Fruit fly (Drosophila melanogaster) whole organism, embryonic: Measurements from ENCODE around the gene CG31777.

Source experiments
- Ada2b ChIP-seq: fragments of 200-800 bp; sonication (Bioruptor generic); IDR thresholded peaks from 2 replicates; pipeline ENCODE4 v1.3.6; 2022; ENCODE audit warnings: missing biosample characterization, missing genetic modification characterization
- Bgb ChIP-seq: fragments of 200-800 bp; sonication (Bioruptor generic); IDR thresholded peaks from 2 replicates; pipeline ENCODE4 v1.3.6; 2022; ENCODE audit warnings: missing biosample characterization, missing genetic modification characterization; ENCODE audit not compliant: partially characterized antibody
- CG10565 ChIP-seq: fragments of 200-800 bp; sonication (Bioruptor generic); optimal IDR thresholded peaks from 3 replicates; lab custom pipeline; 2016; ENCODE audit warnings: missing biosample characterization, mild to moderate bottlenecking, missing genetic modification characterization
- CG11085 ChIP-seq: fragments of 200-800 bp; sonication (Bioruptor generic); IDR thresholded peaks from 2 replicates; pipeline ENCODE4 v1.3.6; 2022; ENCODE audit warnings: missing biosample characterization, missing genetic modification characterization
- CG11093 ChIP-seq: fragments of 200-800 bp; sonication (Bioruptor generic); IDR thresholded peaks from 3 replicates; pipeline ENCODE4 v1.3.6; 2022; ENCODE audit warnings: missing biosample characterization, missing genetic modification characterization
- CG11398 ChIP-seq: fragments of 200-800 bp; sonication (Bioruptor generic); optimal IDR thresholded peaks from 2 replicates; lab custom pipeline; 2016; ENCODE audit warnings: missing biosample characterization, missing genetic modification characterization
- CG11456 ChIP-seq: fragments of 200-800 bp; sonication (Bioruptor generic); IDR thresholded peaks from 3 replicates; pipeline ENCODE4 v1.3.6; 2022; ENCODE audit warnings: missing biosample characterization, missing genetic modification characterization
- CG17829 ChIP-seq: fragments of 200-800 bp; optimal IDR thresholded peaks from 2 replicates; lab custom pipeline; 2019; ENCODE audit warnings: missing biosample characterization, mild to moderate bottlenecking, missing genetic modification characterization, moderate library complexity
- CG18011 ChIP-seq: fragments of 200-800 bp; sonication (Bioruptor generic); optimal IDR thresholded peaks from 2 replicates; lab custom pipeline; 2017; ENCODE audit warnings: missing biosample characterization, missing genetic modification characterization, mild to moderate bottlenecking, moderate library complexity, missing genotype
- CG1832 ChIP-seq: fragments of 200-800 bp; sonication (Bioruptor generic); optimal IDR thresholded peaks from 2 replicates; lab custom pipeline; 2017; ENCODE audit warnings: missing biosample characterization, mild to moderate bottlenecking, missing genetic modification characterization, inconsistent platforms
- CG34376 ChIP-seq: fragments of 200-800 bp; sonication (Bioruptor generic); optimal IDR thresholded peaks from 2 replicates; lab custom pipeline; 2018; ENCODE audit warnings: missing biosample characterization, mild to moderate bottlenecking, missing genetic modification characterization
- CG4820 ChIP-seq: fragments of 200-800 bp; sonication (Bioruptor generic); optimal IDR thresholded peaks from 3 replicates; lab custom pipeline; 2016; ENCODE audit warnings: missing biosample characterization, missing genetic modification characterization
- CG6654 ChIP-seq: fragments of 200-800 bp; sonication (Bioruptor generic); optimal IDR thresholded peaks from 2 replicates; lab custom pipeline; 2017; ENCODE audit warnings: missing biosample characterization, mild to moderate bottlenecking, missing genetic modification characterization
- CG6854 ChIP-seq: fragments of 200-800 bp; sonication (Bioruptor generic); optimal IDR thresholded peaks from 3 replicates; lab custom pipeline; 2017; ENCODE audit warnings: missing biosample characterization, mild to moderate bottlenecking, missing genetic modification characterization
- CG7357 ChIP-seq: fragments of 200-800 bp; sonication (Bioruptor generic); IDR thresholded peaks from 3 replicates; pipeline ENCODE4 v1.3.6; 2022; ENCODE audit warnings: missing biosample characterization, missing genetic modification characterization
- CG7786 ChIP-seq: fragments of 200-800 bp; sonication (Bioruptor generic); optimal IDR thresholded peaks from 2 replicates; lab custom pipeline; 2016; ENCODE audit warnings: missing biosample characterization, missing genetic modification characterization
- CG7963 ChIP-seq: fragments of 200-800 bp; sonication (Bioruptor generic); IDR thresholded peaks from 3 replicates; pipeline ENCODE4 v1.3.6; 2022; ENCODE audit warnings: missing biosample characterization, missing genetic modification characterization; ENCODE audit not compliant: partially characterized antibody
- CG9609 ChIP-seq: fragments of 200-800 bp; sonication (Bioruptor generic); optimal IDR thresholded peaks from 3 replicates; lab custom pipeline; 2016; ENCODE audit warnings: missing biosample characterization, missing genetic modification characterization
- CHES-1-like ChIP-seq: fragments of 200-800 bp; sonication (Bioruptor generic); optimal IDR thresholded peaks from 2 replicates; lab custom pipeline; 2016; ENCODE audit warnings: missing biosample characterization, missing genetic modification characterization
- Dad ChIP-seq: fragments of 200-800 bp; sonication (Bioruptor generic); optimal IDR thresholded peaks from 3 replicates; lab custom pipeline; 2016; ENCODE audit warnings: missing biosample characterization, missing genetic modification characterization
- Doc3 ChIP-seq: fragments of 200-800 bp; sonication (Bioruptor generic); IDR thresholded peaks from 3 replicates; pipeline ENCODE4 v1.3.6; 2022; ENCODE audit warnings: missing biosample characterization, missing genetic modification characterization; ENCODE audit not compliant: partially characterized antibody
- Dref ChIP-seq: fragments of 200-800 bp; sonication (Bioruptor generic); IDR thresholded peaks from 2 replicates; pipeline ENCODE4 v1.3.6; 2022; ENCODE audit warnings: missing biosample characterization, missing genetic modification characterization
- E2f2 ChIP-seq: fragments of 200-800 bp; sonication (Bioruptor generic); IDR thresholded peaks from 2 replicates; pipeline ENCODE4 v1.3.6; 2022; ENCODE audit warnings: missing biosample characterization, missing genetic modification characterization
- Eip74EF ChIP-seq, 2 experiments: fragments of 200-800 bp in 1 of 2; fragments of >200 bp in 1 of 2; sonication (Bioruptor generic) in 1 of 2; optimal IDR thresholded peaks; 2 replicates each; lab custom pipeline; 2017 to 2019; ENCODE audit warnings: missing biosample characterization in 2 of 2, missing genetic modification characterization in 2 of 2, mild to moderate bottlenecking in 1 of 2, moderate library complexity in 1 of 2
- HLH54F ChIP-seq: fragments of 200-800 bp; sonication (Bioruptor generic); optimal IDR thresholded peaks from 3 replicates; lab custom pipeline; 2016; ENCODE audit warnings: missing biosample characterization, missing genetic modification characterization
- Hand ChIP-seq: fragments of 200-800 bp; sonication (Bioruptor generic); optimal IDR thresholded peaks from 2 replicates; lab custom pipeline; 2017; ENCODE audit warnings: mild to moderate bottlenecking, missing biosample characterization, missing genetic modification reagents, missing genetic modification characterization
- Hmr ChIP-seq: fragments of 200-800 bp; sonication (Bioruptor generic); optimal IDR thresholded peaks from 3 replicates; lab custom pipeline; 2017; ENCODE audit warnings: mild to moderate bottlenecking, missing biosample characterization, missing genetic modification reagents, missing genetic modification characterization
- Hr78 ChIP-seq, 2 experiments: fragments of 200-800 bp in 1 of 2; fragments of >200 bp in 1 of 2; sonication (Bioruptor generic) in 1 of 2; optimal IDR thresholded peaks; 2 replicates each; lab custom pipeline; 2017 to 2019; ENCODE audit warnings: missing biosample characterization in 2 of 2, missing genetic modification characterization in 2 of 2, mild to moderate bottlenecking in 1 of 2, moderate library complexity in 1 of 2
- Med ChIP-seq: fragments of 200-800 bp; sonication (Bioruptor generic); peaks from one replicate; lab custom pipeline; 2016; ENCODE audit warnings: missing biosample characterization, missing genetic modification characterization, mild to moderate bottlenecking, inconsistent platforms, moderate library complexity
- NC2α ChIP-seq: fragments of 200-800 bp; sonication (Bioruptor generic); optimal IDR thresholded peaks from 2 replicates; lab custom pipeline; 2016; ENCODE audit warnings: missing biosample characterization, missing genetic modification characterization
- Scr ChIP-seq: fragments of 200-800 bp; sonication (Bioruptor generic); IDR thresholded peaks from 2 replicates; pipeline ENCODE4 v1.3.6; 2022; ENCODE audit warnings: missing biosample characterization, missing genetic modification characterization; ENCODE audit not compliant: partially characterized antibody
- Xrp1 ChIP-seq: fragments of 200-800 bp; sonication (Bioruptor generic); IDR thresholded peaks from 2 replicates; pipeline ENCODE4 v1.3.6; 2022; ENCODE audit warnings: missing biosample characterization, missing genetic modification characterization
- amos ChIP-seq: fragments of 200-800 bp; sonication (Bioruptor generic); IDR thresholded peaks from 2 replicates; pipeline ENCODE4 v1.3.6; 2022; ENCODE audit warnings: missing biosample characterization, missing genetic modification characterization; ENCODE audit not compliant: partially characterized antibody
- bigmax ChIP-seq: fragments of 200-800 bp; sonication (Bioruptor generic); optimal IDR thresholded peaks from 2 replicates; lab custom pipeline; 2018; ENCODE audit warnings: missing biosample characterization, mild to moderate bottlenecking, missing genetic modification characterization
- dysf ChIP-seq: fragments of 200-800 bp; sonication (Bioruptor generic); IDR thresholded peaks from 3 replicates; pipeline ENCODE4 v1.3.6; 2022; ENCODE audit warnings: missing biosample characterization, missing genetic modification characterization
- eve ChIP-seq, 2 experiments: fragments of >200 bp; optimal IDR thresholded peaks; 2 replicates each; lab custom pipeline; 2017; ENCODE audit warnings: missing biosample characterization in 2 of 2, missing genetic modification characterization in 2 of 2
- exex ChIP-seq: fragments of 200-800 bp; sonication (Bioruptor generic); optimal IDR thresholded peaks from 4 replicates; lab custom pipeline; 2018; ENCODE audit warnings: missing biosample characterization, mild to moderate bottlenecking, missing genetic modification characterization, moderate library complexity
- hth ChIP-seq: fragments of >200 bp; optimal IDR thresholded peaks from 2 replicates; lab custom pipeline; 2017; ENCODE audit warnings: inconsistent platforms
- lilli ChIP-seq: fragments of 200-800 bp; sonication (Bioruptor generic); optimal IDR thresholded peaks from 3 replicates; lab custom pipeline; 2016; ENCODE audit warnings: missing biosample characterization, missing genetic modification characterization
- luna ChIP-seq: fragments of 200-800 bp; sonication (Bioruptor generic); optimal IDR thresholded peaks from 2 replicates; lab custom pipeline; 2016; ENCODE audit warnings: missing biosample characterization, missing genetic modification characterization
- nmo ChIP-seq: fragments of 200-800 bp; sonication (Bioruptor generic); optimal IDR thresholded peaks from 2 replicates; lab custom pipeline; 2018; ENCODE audit warnings: missing biosample characterization, mild to moderate bottlenecking, missing genetic modification characterization, moderate library complexity
- odd ChIP-seq: fragments of 200-800 bp; sonication (Bioruptor generic); optimal IDR thresholded peaks from 2 replicates; lab custom pipeline; 2017; ENCODE audit warnings: missing biosample characterization, mild to moderate bottlenecking, missing genetic modification characterization
- org-1 ChIP-seq: fragments of 200-800 bp; sonication (Bioruptor generic); optimal IDR thresholded peaks from 2 replicates; lab custom pipeline; 2017; ENCODE audit warnings: missing biosample characterization, missing genetic modification characterization
- pros ChIP-seq: fragments of 200-800 bp; sonication (Bioruptor generic); optimal IDR thresholded peaks from 3 replicates; lab custom pipeline; 2019; ENCODE audit warnings: missing biosample characterization, mild to moderate bottlenecking, missing genetic modification characterization, moderate library complexity
- ranshi ChIP-seq: fragments of 200-800 bp; sonication (Bioruptor generic); IDR thresholded peaks from 2 replicates; pipeline ENCODE4 v1.3.6; 2022; ENCODE audit warnings: missing biosample characterization, missing genetic modification characterization
- salm ChIP-seq: fragments of 200-800 bp; sonication (Bioruptor generic); optimal IDR thresholded peaks from 2 replicates; lab custom pipeline; 2018; ENCODE audit warnings: missing biosample characterization, mild to moderate bottlenecking, missing genetic modification characterization
- scrt ChIP-seq: fragments of 200-800 bp; sonication (Bioruptor generic); optimal IDR thresholded peaks from 2 replicates; lab custom pipeline; 2018; ENCODE audit warnings: missing biosample characterization, mild to moderate bottlenecking, missing genetic modification characterization, moderate library complexity
- ssp ChIP-seq: fragments of 200-800 bp; sonication (Bioruptor generic); IDR thresholded peaks from 2 replicates; pipeline ENCODE4 v1.3.6; 2022; ENCODE audit warnings: missing biosample characterization, missing genetic modification characterization
- stc ChIP-seq: fragments of 200-800 bp; sonication (Bioruptor generic); IDR thresholded peaks from 2 replicates; pipeline ENCODE4 v1.3.6; 2022; ENCODE audit warnings: missing biosample characterization, missing genetic modification characterization
- stwl ChIP-seq: fragments of 200-800 bp; sonication (Bioruptor generic); optimal IDR thresholded peaks from 3 replicates; lab custom pipeline; 2018; ENCODE audit warnings: missing biosample characterization, mild to moderate bottlenecking, missing genetic modification characterization, moderate library complexity
- z ChIP-seq: fragments of 200-800 bp; sonication (Bioruptor generic); IDR thresholded peaks from 3 replicates; pipeline ENCODE4 v1.3.6; 2022; ENCODE audit warnings: missing biosample characterization, missing genetic modification characterization

Gene CG31777

DNA sequence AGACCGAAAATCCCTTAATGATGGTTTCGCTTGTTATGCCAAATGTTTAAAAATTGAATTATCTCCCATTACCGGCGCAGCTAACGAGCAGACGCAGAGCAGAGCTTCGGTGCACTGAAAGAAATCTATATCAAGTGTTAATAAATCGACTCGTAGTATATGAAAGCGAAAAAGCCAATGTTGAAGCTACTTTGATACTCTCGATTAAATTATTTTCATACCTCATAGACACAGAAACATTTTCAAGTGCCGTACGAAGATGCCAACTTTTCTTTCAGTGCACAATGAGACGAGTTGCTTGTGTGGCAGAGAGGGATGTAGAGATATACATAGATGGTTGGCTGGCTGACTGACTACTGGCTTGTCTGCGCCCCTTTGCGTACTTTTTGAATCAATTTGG, 31.1 kb downstream of the CG31777 start (continued):
- TF ChIP-seq eve (GFP tag; optimal IDR thresholded peaks at IDR 0.05; lab: Kevin White, UChicago) (peak in 1 of 2 experiments; percentile 18), Eip74EF (GFP tag; optimal IDR thresholded peaks at IDR 0.05; lab: Kevin White, UChicago) (no peak), CG1832 (GFP tag; lab: Kevin White, UChicago) (no peak), Dref (GFP tag; lab: Robert Waterston, UW) (no peak), salm (tag; lab: Kevin White, UChicago) (no peak), CG4820 (GFP tag; lab: Kevin White, UChicago) (peak; percentile 47), CHES-1-like (no peak), CG9609 (GFP tag; lab: Kevin White, UChicago) (no peak), amos (no peak), Bgb (GFP tag; lab: Robert Waterston, UW) (no peak), Xrp1 (GFP tag; lab: Robert Waterston, UW) (peak; percentile 73), NC2α (GFP tag; lab: Kevin White, UChicago) (peak; percentile 16), CG11085 (GFP tag; lab: Robert Waterston, UW) (no peak), CG7357 (GFP tag; lab: Robert Waterston, UW) (peak; percentile 37; the same call in 1 of the 3 replicates), CG10565 (GFP tag; lab: Kevin White, UChicago) (no peak), Med (no peak), CG11456 (no peak), CG6654 (no peak), Scr (GFP tag; lab: Robert Waterston, UW) (no peak), z (GFP tag; lab: Robert Waterston, UW) (no peak), exex (tag; lab: Kevin White, UChicago) (no peak), Hmr (GFP tag; lab: Kevin White, UChicago) (no peak), pros (GFP tag; lab: Kevin White, UChicago) (no peak), dysf (GFP tag; lab: Robert Waterston, UW) (no peak), org-1 (GFP tag; lab: Kevin White, UChicago) (no peak), ranshi (GFP tag; lab: Robert Waterston, UW) (no peak), HLH54F (GFP tag; lab: Kevin White, UChicago) (no peak), CG7963 (GFP tag; lab: Robert Waterston, UW) (no peak), hth (lab: Kevin White, UChicago) (no peak), nmo (GFP tag; lab: Kevin White, UChicago) (peak; percentile 44), CG34376 (GFP tag; lab: Kevin White, UChicago) (no peak), luna (GFP tag; lab: Kevin White, UChicago) (no peak), stc (GFP tag; lab: Robert Waterston, UW) (no peak), stwl (tag; lab: Kevin White, UChicago) (no peak), Hr78 (GFP tag; optimal IDR thresholded peaks at IDR 0.05; lab: Kevin White, UChicago) (no peak), odd (GFP tag; lab: Kevin White, UChicago) (no peak), Ada2b (no peak), lilli (GFP tag; lab: Kevin White, UChicago) (peak; percentile 9), CG11398 (GFP tag; lab: Kevin White, UChicago) (no peak), ssp (GFP tag; lab: Robert Waterston, UW) (no peak), Hand (no peak), CG17829 (tag; lab: Kevin White, UChicago) (peak; percentile 52), E2f2 (GFP tag; lab: Robert Waterston, UW) (0 out of 2 replicates have a peak, but pooled peaks have one; percentile 7), CG6854 (GFP tag; lab: Kevin White, UChicago) (no peak), scrt (GFP tag; lab: Kevin White, UChicago) (no peak), Dad (GFP tag; lab: Kevin White, UChicago) (no peak), Doc3 (no peak), CG7786 (GFP tag; lab: Kevin White, UChicago) (no peak), bigmax (no peak), CG11093 (GFP tag; lab: Robert Waterston, UW) (no peak), CG18011 (GFP tag; lab: Kevin White, UChicago) (no peak)
